Worm (Caenorhabditis elegans) whole organism, mixed stage, embryonic: ENCODE measurements around the gene D1086.5.

Experiments
- M03D4.4 ChIP-seq: sonication (generic microtip); optimal IDR thresholded peaks from 2 replicates; lab custom pipeline; 2017; ENCODE audit warnings: mild to moderate bottlenecking, missing genetic modification characterization, missing compliant biosample characterization
- bed-3 ChIP-seq: fragments of 200-800 bp; sonication (Bioruptor generic); optimal IDR thresholded peaks from 3 replicates; lab custom pipeline; 2018; ENCODE audit warnings: mild to moderate bottlenecking, missing genetic modification characterization, moderate library complexity, missing compliant biosample characterization
- cnd-1 ChIP-seq: fragments of 200-800 bp; sonication (Bioruptor generic); optimal IDR thresholded peaks from 2 replicates; lab custom pipeline; 2018; ENCODE audit warnings: mild to moderate bottlenecking, missing genetic modification characterization, missing compliant biosample characterization
- elt-3 ChIP-seq: fragments of 150-350 bp; optimal IDR thresholded peaks from 2 replicates; lab custom pipeline; 2014; ENCODE audit warnings: missing biosample characterization, missing genetic modification characterization
- nhr-237 ChIP-seq: fragments of 150-350 bp; optimal IDR thresholded peaks from 2 replicates; lab custom pipeline; 2014; ENCODE audit warnings: missing biosample characterization, missing genetic modification characterization
- nhr-76 ChIP-seq: sonication (generic microtip); optimal IDR thresholded peaks from 2 replicates; lab custom pipeline; 2017; ENCODE audit warnings: missing biosample characterization, missing genetic modification characterization
- snpc-4 ChIP-seq: fragments of 150-350 bp; optimal IDR thresholded peaks from 2 replicates; lab custom pipeline; 2014; ENCODE audit warnings: missing biosample characterization, missing genetic modification characterization

ce11 chrV:14083970-14084369 is 6.2 kb downstream of the D1086.5 start, which contains the start of gene D1086.7:
- no peak for TF ChIP-seq bed-3 (GFP tag; lab: Kevin White, UChicago)
- TF ChIP-seq M03D4.4 (tag; lab: Kevin White, UChicago) = no peak
- no peak for TF ChIP-seq cnd-1
- TF ChIP-seq nhr-237 (tag; lab: Kevin White, UChicago) = no peak
- TF ChIP-seq snpc-4 (tag; lab: Kevin White, UChicago) = no peak
- TF ChIP-seq nhr-76 (tag; lab: Kevin White, UChicago) = no peak
- TF ChIP-seq elt-3 = no peak
